Worm (Caenorhabditis elegans): ENCODE results near the gene syx-5.

syx-5 gene

DNA sequence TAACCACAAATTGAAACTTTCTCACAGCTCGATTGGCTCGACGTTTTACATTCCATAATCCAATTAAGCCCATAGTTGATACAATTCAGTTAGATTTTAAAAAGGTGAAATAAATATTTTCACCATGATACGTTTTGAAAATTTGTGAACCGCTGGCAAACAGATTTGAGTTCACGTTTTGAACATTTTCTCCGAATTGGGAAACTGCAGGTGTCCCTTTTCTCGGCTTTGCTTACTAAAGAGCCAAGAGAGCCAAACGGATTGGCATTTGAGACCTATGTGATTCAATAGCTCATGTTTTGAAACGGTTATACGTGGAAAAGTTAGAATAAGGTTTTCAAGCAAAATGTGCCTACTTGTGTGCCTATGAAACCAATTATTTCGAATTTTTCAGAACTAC is 27.8 kb upstream of the syx-5 start, which contains the start of gene spe-42:
TSS of gene spe-42 (minus strand) at position 101 of the 400 bp plus-strand sequence.
- TF ChIP-seq B0310.2 (tag; optimal IDR thresholded peaks at IDR 0.05) = no peak
- no peak for TF ChIP-seq ceh-13 (GFP tag; optimal IDR thresholded peaks at IDR 0.05)
- TF ChIP-seq ceh-36 (tag; optimal IDR thresholded peaks at IDR 0.05) = no peak
- no peak for TF ChIP-seq hmg-4 (GFP tag; optimal IDR thresholded peaks at IDR 0.05)
- TF ChIP-seq F13C5.2 (tag; optimal IDR thresholded peaks at IDR 0.05) = no peak
- TF ChIP-seq flt-1 (GFP tag; IDR thresholded peaks at IDR 0.05) = no peak
- TF ChIP-seq scrt-1 (GFP tag; IDR thresholded peaks at IDR 0.05) = no peak
- no peak for TF ChIP-seq pes-1 (GFP tag; IDR thresholded peaks at IDR 0.05)
- no peak for TF ChIP-seq ets-7 (tag; optimal IDR thresholded peaks at IDR 0.05)
- TF ChIP-seq tbx-37 (GFP tag; conservative IDR thresholded peaks at IDR 0.05) = no peak
- no peak for TF ChIP-seq hnd-1 (tag; optimal IDR thresholded peaks at IDR 0.05)
- TF ChIP-seq ama-1 (optimal IDR thresholded peaks at IDR 0.05) = no peak
- TF ChIP-seq hmbx-1 (tag; optimal IDR thresholded peaks at IDR 0.05) = no peak
- no peak for TF ChIP-seq tbx-11 (GFP tag; IDR thresholded peaks at IDR 0.05)
- TF ChIP-seq sea-1 (GFP tag; conservative IDR thresholded peaks at IDR 0.05) = no peak

DNA sequence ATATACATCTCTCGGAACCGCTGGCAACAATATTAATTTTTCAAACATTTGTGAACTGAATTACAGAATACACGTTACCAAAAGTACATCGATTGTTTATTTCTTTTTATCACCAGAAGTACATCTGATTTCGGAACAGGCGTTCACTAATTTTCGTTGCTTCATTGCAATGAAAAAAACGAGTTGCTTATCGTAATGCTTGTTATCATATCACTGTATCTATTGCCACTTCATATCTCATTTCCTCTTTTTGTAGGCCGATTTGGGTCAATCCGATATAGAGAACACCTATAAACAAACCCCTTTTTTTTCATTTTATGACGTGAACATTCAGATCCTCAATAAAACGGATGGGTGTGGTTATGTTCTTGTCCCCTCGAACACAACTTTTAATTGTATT is 27.4 kb upstream of the syx-5 start:
- no peak for TF ChIP-seq flt-1 (GFP tag; IDR thresholded peaks at IDR 0.05)
- no peak for TF ChIP-seq F13C5.2 (tag; optimal IDR thresholded peaks at IDR 0.05)
- TF ChIP-seq tra-4 (tag; optimal IDR thresholded peaks at IDR 0.05) = no peak
- TF ChIP-seq aly-1 (tag; optimal IDR thresholded peaks at IDR 0.05) = no peak
- no peak for TF ChIP-seq tbx-37 (GFP tag; conservative IDR thresholded peaks at IDR 0.05)
- no peak for TF ChIP-seq ets-7 (tag; optimal IDR thresholded peaks at IDR 0.05)
- no peak for TF ChIP-seq scrt-1 (GFP tag; IDR thresholded peaks at IDR 0.05)
- TF ChIP-seq hnd-1 (tag; optimal IDR thresholded peaks at IDR 0.05) = no peak
- no peak for TF ChIP-seq ama-1 (optimal IDR thresholded peaks at IDR 0.05)
- no peak for TF ChIP-seq B0310.2 (tag; optimal IDR thresholded peaks at IDR 0.05)
- TF ChIP-seq ceh-36 (tag; optimal IDR thresholded peaks at IDR 0.05) = no peak
- no peak for TF ChIP-seq hmbx-1 (tag; optimal IDR thresholded peaks at IDR 0.05)
- TF ChIP-seq tbx-11 (GFP tag; IDR thresholded peaks at IDR 0.05) = no peak
- no peak for TF ChIP-seq sea-1 (GFP tag; conservative IDR thresholded peaks at IDR 0.05)
- TF ChIP-seq hmg-4 (GFP tag; optimal IDR thresholded peaks at IDR 0.05) = no peak
- TF ChIP-seq pes-1 (GFP tag; IDR thresholded peaks at IDR 0.05) = no peak
- no peak for TF ChIP-seq ceh-13 (GFP tag; optimal IDR thresholded peaks at IDR 0.05)

DNA sequence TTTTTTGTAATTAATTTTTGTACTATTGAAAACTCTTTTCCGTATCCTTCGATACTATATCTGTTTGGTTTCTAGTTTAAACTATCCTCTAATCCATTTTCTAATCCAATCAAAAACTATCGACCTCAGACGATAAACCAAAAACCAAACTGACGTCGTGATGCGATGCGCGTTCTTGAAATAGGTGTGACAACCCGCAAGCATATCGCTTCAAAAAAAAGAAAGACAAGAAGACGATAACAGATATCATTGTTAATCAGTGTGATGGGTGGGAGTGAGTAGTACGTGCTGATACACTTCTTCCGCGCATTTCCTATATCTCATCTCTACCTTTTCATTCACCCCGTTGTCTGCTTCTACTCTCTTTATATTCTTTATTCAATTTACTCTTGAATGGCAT is 24.9 kb upstream of the syx-5 start, which contains the start of gene T04F3.1:
TSS of gene T04F3.1 (plus strand) at position 246 of the 400 bp plus-strand sequence.
- TF ChIP-seq tra-4 (tag; optimal IDR thresholded peaks at IDR 0.05) (no peak), ets-7 (tag; optimal IDR thresholded peaks at IDR 0.05) (no peak), hmbx-1 (tag; optimal IDR thresholded peaks at IDR 0.05) (no peak), ceh-13 (GFP tag; optimal IDR thresholded peaks at IDR 0.05) (no peak)

DNA sequence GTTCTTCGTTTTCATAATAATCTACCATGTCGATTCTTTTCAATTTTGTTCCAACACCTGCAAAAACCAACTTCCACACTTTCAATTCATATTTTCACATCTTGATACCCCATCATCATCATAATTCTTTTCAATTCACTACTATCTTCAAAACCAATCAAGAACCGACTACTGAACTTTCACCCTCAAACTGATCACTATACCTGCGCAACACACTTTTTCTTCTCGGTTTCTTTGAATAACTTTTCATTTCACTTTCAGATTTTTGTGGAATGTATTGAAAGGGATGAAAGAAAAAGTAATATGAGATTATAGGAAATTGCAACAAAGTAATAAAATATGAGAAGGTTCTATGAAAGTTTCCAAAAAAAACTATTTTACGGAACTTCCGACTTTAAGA is 23.6 kb upstream of the syx-5 start:
- TF ChIP-seq hnd-1 (tag; optimal IDR thresholded peaks at IDR 0.05) (no peak), flt-1 (GFP tag; IDR thresholded peaks at IDR 0.05) (no peak), hmg-4 (GFP tag; optimal IDR thresholded peaks at IDR 0.05) (no peak), ama-1 (optimal IDR thresholded peaks at IDR 0.05) (no peak), tbx-11 (GFP tag; IDR thresholded peaks at IDR 0.05) (no peak), F13C5.2 (tag; optimal IDR thresholded peaks at IDR 0.05) (no peak), B0310.2 (tag; optimal IDR thresholded peaks at IDR 0.05) (no peak), scrt-1 (GFP tag; IDR thresholded peaks at IDR 0.05) (no peak), tra-4 (tag; optimal IDR thresholded peaks at IDR 0.05) (no peak), ets-7 (tag; optimal IDR thresholded peaks at IDR 0.05) (no peak), sea-1 (GFP tag; conservative IDR thresholded peaks at IDR 0.05) (no peak), tbx-37 (GFP tag; conservative IDR thresholded peaks at IDR 0.05) (no peak), hmbx-1 (tag; optimal IDR thresholded peaks at IDR 0.05) (no peak), ceh-36 (tag; optimal IDR thresholded peaks at IDR 0.05) (no peak), aly-1 (tag; optimal IDR thresholded peaks at IDR 0.05) (no peak), ceh-13 (GFP tag; optimal IDR thresholded peaks at IDR 0.05) (no peak), pes-1 (GFP tag; IDR thresholded peaks at IDR 0.05) (no peak)

DNA sequence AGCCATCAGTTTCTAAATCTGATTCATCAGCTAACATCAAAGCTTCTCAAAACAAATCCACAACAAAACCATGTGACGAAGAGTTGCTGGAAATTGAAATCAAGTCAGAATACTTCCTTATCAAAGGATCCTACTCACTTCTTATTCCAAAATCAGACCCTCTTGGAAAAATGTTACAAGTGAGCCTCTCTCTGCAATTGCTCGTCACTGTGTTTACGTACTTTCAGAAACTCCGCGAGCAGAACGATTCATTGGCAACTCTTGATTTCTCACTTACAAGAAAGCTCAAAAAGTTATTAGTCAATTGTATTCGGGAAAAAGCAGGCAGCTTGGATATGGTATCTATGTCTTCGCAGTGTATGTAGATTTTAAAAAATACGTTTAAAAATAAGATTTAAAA is 13.2 kb upstream of the syx-5 start:
- no peak for TF ChIP-seq hmg-4 (GFP tag; optimal IDR thresholded peaks at IDR 0.05)
- TF ChIP-seq sea-1 (GFP tag; conservative IDR thresholded peaks at IDR 0.05) = no peak
- TF ChIP-seq tbx-37 (GFP tag; conservative IDR thresholded peaks at IDR 0.05) = no peak
- no peak for TF ChIP-seq ets-7 (tag; optimal IDR thresholded peaks at IDR 0.05)
- TF ChIP-seq hnd-1 (tag; optimal IDR thresholded peaks at IDR 0.05) = no peak
- no peak for TF ChIP-seq tbx-11 (GFP tag; IDR thresholded peaks at IDR 0.05)
- TF ChIP-seq pes-1 (GFP tag; IDR thresholded peaks at IDR 0.05) = no peak
- no peak for TF ChIP-seq scrt-1 (GFP tag; IDR thresholded peaks at IDR 0.05)
- no peak for TF ChIP-seq B0310.2 (tag; optimal IDR thresholded peaks at IDR 0.05)
- no peak for TF ChIP-seq ama-1 (optimal IDR thresholded peaks at IDR 0.05)
- TF ChIP-seq F13C5.2 (tag; optimal IDR thresholded peaks at IDR 0.05) = no peak

DNA sequence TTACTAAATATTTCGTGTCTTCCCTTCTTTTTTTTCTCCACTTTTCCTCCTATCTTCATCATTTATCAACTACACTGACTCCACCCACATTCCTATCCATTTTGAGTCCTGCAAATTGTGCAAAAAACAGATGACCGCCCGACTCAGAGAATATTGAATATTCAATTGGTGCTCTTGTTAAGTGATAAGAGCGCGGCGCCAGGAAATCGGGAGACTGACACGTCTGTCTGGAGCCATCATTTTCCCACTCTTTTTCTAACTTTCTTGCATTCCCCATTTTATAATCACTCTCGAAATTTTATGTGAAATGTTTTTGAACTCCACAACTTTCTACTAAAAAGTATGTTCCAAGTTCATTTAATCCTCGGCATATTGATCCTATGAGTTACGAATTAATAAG is 8.9 kb upstream of the syx-5 start:
- TF ChIP-seq ama-1 (optimal IDR thresholded peaks at IDR 0.05) (no peak), tbx-37 (GFP tag; conservative IDR thresholded peaks at IDR 0.05) (no peak), ceh-13 (GFP tag; optimal IDR thresholded peaks at IDR 0.05) (no peak), ets-7 (tag; optimal IDR thresholded peaks at IDR 0.05) (no peak), aly-1 (tag; optimal IDR thresholded peaks at IDR 0.05) (no peak), flt-1 (GFP tag; IDR thresholded peaks at IDR 0.05) (no peak)

DNA sequence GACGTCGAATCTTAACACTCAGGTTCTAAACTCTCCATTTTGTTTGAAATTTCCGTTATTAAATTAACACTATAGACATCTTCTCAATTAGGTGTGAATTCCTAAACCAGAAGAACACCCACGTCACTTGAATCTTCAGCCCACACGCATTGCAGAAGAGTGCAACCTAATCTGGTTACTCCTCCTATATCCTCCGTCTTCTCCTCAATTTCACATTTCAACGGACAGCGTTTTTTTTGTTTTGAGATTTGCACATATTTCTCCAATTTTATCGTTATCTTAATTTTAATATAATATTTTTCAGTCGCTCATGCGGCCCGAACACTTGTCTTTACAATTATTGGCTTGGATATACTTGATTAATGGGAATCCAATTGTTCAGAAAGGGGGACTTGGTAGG is 7.3 kb upstream of the syx-5 start, which contains the start of gene smoc-1:
TSS of gene smoc-1 (plus strand) at position 301 of the 400 bp plus-strand sequence.
- TF ChIP-seq scrt-1 (GFP tag; IDR thresholded peaks at IDR 0.05) (no peak), flt-1 (GFP tag; IDR thresholded peaks at IDR 0.05) (no peak)

DNA sequence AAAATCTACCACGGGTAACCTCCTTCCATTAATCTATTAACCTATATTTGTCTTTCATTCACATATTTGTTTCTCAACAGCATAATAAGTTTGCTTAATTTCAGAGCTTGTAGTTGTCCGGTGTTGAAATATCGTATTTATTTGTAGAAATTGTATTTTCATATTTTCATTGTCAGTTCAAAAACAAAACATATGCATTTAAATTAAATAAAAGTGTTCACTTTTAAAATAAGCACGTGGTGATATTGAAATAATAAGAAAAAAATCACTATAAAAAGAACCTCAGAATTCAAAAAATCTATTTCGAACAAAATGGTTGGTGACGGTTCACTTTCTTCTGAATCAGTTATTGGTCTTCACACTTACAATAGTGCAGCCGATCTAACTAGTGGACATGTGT is 6.1 kb upstream of the syx-5 start, which contains the start of gene T04F3.3:
TSS of gene T04F3.3 (plus strand) at position 301 of the 400 bp plus-strand sequence.
- TF ChIP-seq B0310.2 (tag; optimal IDR thresholded peaks at IDR 0.05) = no peak
- no peak for TF ChIP-seq sea-1 (GFP tag; conservative IDR thresholded peaks at IDR 0.05)
- no peak for TF ChIP-seq hmbx-1 (tag; optimal IDR thresholded peaks at IDR 0.05)
- no peak for TF ChIP-seq hmg-4 (GFP tag; optimal IDR thresholded peaks at IDR 0.05)
- TF ChIP-seq ceh-36 (tag; optimal IDR thresholded peaks at IDR 0.05) = no peak
- TF ChIP-seq flt-1 (GFP tag; IDR thresholded peaks at IDR 0.05) = no peak
- TF ChIP-seq F13C5.2 (tag; optimal IDR thresholded peaks at IDR 0.05) = no peak
- no peak for TF ChIP-seq tbx-11 (GFP tag; IDR thresholded peaks at IDR 0.05)
- TF ChIP-seq aly-1 (tag; optimal IDR thresholded peaks at IDR 0.05) = no peak
- no peak for TF ChIP-seq tra-4 (tag; optimal IDR thresholded peaks at IDR 0.05)
- TF ChIP-seq ceh-13 (GFP tag; optimal IDR thresholded peaks at IDR 0.05) = no peak
- no peak for TF ChIP-seq tbx-37 (GFP tag; conservative IDR thresholded peaks at IDR 0.05)
- TF ChIP-seq pes-1 (GFP tag; IDR thresholded peaks at IDR 0.05) = no peak
- TF ChIP-seq ama-1 (optimal IDR thresholded peaks at IDR 0.05) = no peak
- TF ChIP-seq ets-7 (tag; optimal IDR thresholded peaks at IDR 0.05) = no peak

Data from whole organism, early embryonic.